Worm (Caenorhabditis elegans) whole organism, L1 larva: Measurements from ENCODE around the gene C47A4.1.

Experiments
- C16A3.4 ChIP-seq: fragments of 150-350 bp; optimal IDR thresholded peaks from 2 replicates; lab custom pipeline; 2014; ENCODE audit warnings: missing biosample characterization, missing genetic modification characterization
- C34B4.2 ChIP-seq: sonication (generic microtip); optimal IDR thresholded peaks from 2 replicates; lab custom pipeline; 2017; ENCODE audit warnings: mild to moderate bottlenecking, missing genetic modification characterization, missing compliant biosample characterization
- F16B12.6 ChIP-seq: fragments of 150-350 bp; optimal IDR thresholded peaks from 2 replicates; lab custom pipeline; 2014; ENCODE audit warnings: missing biosample characterization, missing genetic modification characterization
- aha-1 ChIP-seq: fragments of 150-350 bp; optimal IDR thresholded peaks from 2 replicates; lab custom pipeline; 2014; ENCODE audit warnings: missing biosample characterization, missing genetic modification characterization
- ama-1 ChIP-seq: fragments of 150-350 bp; optimal IDR thresholded peaks from 2 replicates; lab custom pipeline; 2014
- ceh-63 ChIP-seq: fragments of 200-800 bp; sonication (Bioruptor generic); optimal IDR thresholded peaks from 2 replicates; lab custom pipeline; 2018; ENCODE audit warnings: mild to moderate bottlenecking, missing genetic modification characterization, missing compliant biosample characterization
- ceh-8 ChIP-seq: fragments of 200-800 bp; sonication (Bioruptor generic); optimal IDR thresholded peaks from 2 replicates; lab custom pipeline; 2018; ENCODE audit warnings: mild to moderate bottlenecking, missing genetic modification characterization, moderate library complexity, missing compliant biosample characterization
- ceh-90 ChIP-seq: sonication (generic microtip); optimal IDR thresholded peaks from 2 replicates; lab custom pipeline; 2016; ENCODE audit warnings: missing genetic modification characterization, missing compliant biosample characterization
- efl-1 ChIP-seq, 4 experiments: fragments of 150-350 bp; optimal IDR thresholded peaks in 3 of 4; peaks in 1 of 4; 1 replicate in 1 of 4; 2 replicates in 3 of 4; lab custom pipeline; 2014; ENCODE audit warnings: missing biosample characterization in 2 of 4, missing genetic modification characterization in 2 of 4, missing genetic modification reagents in 2 of 4
- egl-13 ChIP-seq: sonication (generic microtip); optimal IDR thresholded peaks from 2 replicates; lab custom pipeline; 2016; ENCODE audit warnings: missing genotype, missing genetic modification reagents, missing genetic modification characterization, missing compliant biosample characterization
- egl-27 ChIP-seq, 2 experiments: fragments of 150-350 bp in 1 of 2; sonication (generic microtip); optimal IDR thresholded peaks; 3 replicates each; lab custom pipeline; 2017 to 2018; ENCODE audit warnings: missing biosample characterization in 2 of 2, missing genetic modification characterization in 2 of 2, missing genetic modification reagents in 2 of 2
- elt-3 ChIP-seq, 6 experiments: fragments of 150-350 bp in 1 of 6; sonication (generic microtip); optimal IDR thresholded peaks; 2 replicates each; lab custom pipeline; 2017 to 2018; ENCODE audit warnings: missing biosample characterization in 6 of 6, missing genetic modification characterization in 6 of 6, inconsistent platforms in 1 of 6
- ets-5 ChIP-seq: fragments of 200-800 bp; sonication (Bioruptor generic); IDR thresholded peaks from 2 replicates; pipeline ENCODE4 v1.3.6; 2022; ENCODE audit warnings: missing genetic modification characterization, missing compliant biosample characterization
- fkh-10 ChIP-seq: sonication (generic microtip); optimal IDR thresholded peaks from 2 replicates; lab custom pipeline; 2017; ENCODE audit warnings: missing biosample characterization, missing genetic modification reagents, missing genetic modification characterization
- fkh-4 ChIP-seq: sonication (generic microtip); optimal IDR thresholded peaks from 2 replicates; lab custom pipeline; 2016; ENCODE audit warnings: missing compliant biosample characterization, missing genetic modification characterization, borderline replicate concordance
- fos-1 ChIP-seq: fragments of 150-350 bp; optimal IDR thresholded peaks from 2 replicates; lab custom pipeline; 2014; ENCODE audit warnings: missing biosample characterization, missing genetic modification characterization
- grh-1 ChIP-seq: fragments of 200-800 bp; sonication (Bioruptor generic); IDR thresholded peaks from 2 replicates; pipeline ENCODE4 v1.3.6; 2022; ENCODE audit warnings: missing genetic modification reagents, missing genetic modification characterization, missing compliant biosample characterization
- hlh-4 ChIP-seq: sonication (generic microtip); optimal IDR thresholded peaks from 2 replicates; lab custom pipeline; 2016; ENCODE audit warnings: mild to moderate bottlenecking, missing genetic modification characterization, missing compliant biosample characterization
- hpl-2 ChIP-seq: fragments of 150-350 bp; optimal IDR thresholded peaks from 2 replicates; lab custom pipeline; 2014; ENCODE audit warnings: missing biosample characterization, missing genetic modification reagents, missing genetic modification characterization
- irx-1 ChIP-seq: sonication (generic microtip); optimal IDR thresholded peaks from 2 replicates; lab custom pipeline; 2016; ENCODE audit warnings: missing genetic modification characterization, missing compliant biosample characterization
- lin-15B ChIP-seq: fragments of 150-350 bp; sonication (generic microtip); optimal IDR thresholded peaks from 3 replicates; lab custom pipeline; 2014; ENCODE audit warnings: missing biosample characterization, missing genetic modification characterization
- lin-35 ChIP-seq, 2 experiments: fragments of 150-350 bp; optimal IDR thresholded peaks; 2 replicates each; lab custom pipeline; 2014; ENCODE audit warnings: missing biosample characterization in 2 of 2, missing genetic modification characterization in 2 of 2, missing genetic modification reagents in 2 of 2
- lir-3 ChIP-seq: sonication (generic microtip); optimal IDR thresholded peaks from 2 replicates; lab custom pipeline; 2016; ENCODE audit warnings: mild to moderate bottlenecking, missing genetic modification characterization, moderate library complexity, missing compliant biosample characterization; ENCODE audit not compliant: poor library complexity
- nhr-11 ChIP-seq: fragments of 150-350 bp; optimal IDR thresholded peaks from 2 replicates; lab custom pipeline; 2014; ENCODE audit warnings: missing biosample characterization, missing genetic modification characterization
- nhr-12 ChIP-seq: sonication (generic microtip); optimal IDR thresholded peaks from 2 replicates; lab custom pipeline; 2017; ENCODE audit warnings: missing biosample characterization, missing genetic modification characterization
- nhr-19 ChIP-seq: fragments of 200-800 bp; sonication (Bioruptor generic); conservative IDR thresholded peaks from 2 replicates; pipeline ENCODE4 v1.3.6; 2022; ENCODE audit warnings: missing genetic modification characterization, missing compliant biosample characterization
- nhr-20 ChIP-seq: sonication (generic microtip); optimal IDR thresholded peaks from 2 replicates; lab custom pipeline; 2016; ENCODE audit warnings: mild to moderate bottlenecking, missing genetic modification characterization, missing compliant biosample characterization
- nhr-237 ChIP-seq: fragments of 150-350 bp; optimal IDR thresholded peaks from 2 replicates; lab custom pipeline; 2014; ENCODE audit warnings: missing biosample characterization, missing genetic modification characterization
- nhr-47 ChIP-seq: sonication (generic microtip); optimal IDR thresholded peaks from 2 replicates; lab custom pipeline; 2016; ENCODE audit warnings: mild to moderate bottlenecking, missing genetic modification characterization, moderate library complexity, missing compliant biosample characterization
- nhr-71 ChIP-seq: sonication (generic microtip); optimal IDR thresholded peaks from 2 replicates; lab custom pipeline; 2016; ENCODE audit warnings: mild to moderate bottlenecking, missing genetic modification characterization, moderate library complexity, missing compliant biosample characterization
- nhr-76 ChIP-seq: sonication (generic microtip); optimal IDR thresholded peaks from 2 replicates; lab custom pipeline; 2017; ENCODE audit warnings: missing biosample characterization, missing genetic modification characterization
- pag-3 ChIP-seq: sonication (generic microtip); optimal IDR thresholded peaks from 2 replicates; lab custom pipeline; 2017; ENCODE audit warnings: missing genetic modification characterization, mild to moderate bottlenecking, missing compliant biosample characterization, antibody characterized with exemption, borderline replicate concordance; ENCODE audit not compliant: insufficient read depth
- pax-3 ChIP-seq: fragments of 200-800 bp; sonication (Bioruptor generic); optimal IDR thresholded peaks from 2 replicates; lab custom pipeline; 2018; ENCODE audit warnings: mild to moderate bottlenecking, missing genetic modification characterization, moderate library complexity, missing compliant biosample characterization
- pqm-1 ChIP-seq: sonication (generic microtip); optimal IDR thresholded peaks from 3 replicates; lab custom pipeline; 2017; ENCODE audit warnings: missing biosample characterization, missing genetic modification characterization
- rnt-1 ChIP-seq: sonication (generic microtip); optimal IDR thresholded peaks from 2 replicates; lab custom pipeline; 2016; ENCODE audit warnings: mild to moderate bottlenecking, missing genetic modification characterization, moderate library complexity, missing compliant biosample characterization
- skn-1 ChIP-seq: fragments of 150-350 bp; optimal IDR thresholded peaks from 2 replicates; lab custom pipeline; 2014; ENCODE audit warnings: missing biosample characterization, missing genetic modification characterization
- snpc-4 ChIP-seq: fragments of 150-350 bp; optimal IDR thresholded peaks from 2 replicates; lab custom pipeline; 2014; ENCODE audit warnings: missing biosample characterization, missing genetic modification characterization
- snu-23 ChIP-seq: sonication (generic microtip); optimal IDR thresholded peaks from 2 replicates; lab custom pipeline; 2016; ENCODE audit warnings: missing genetic modification characterization, missing compliant biosample characterization
- sup-37 ChIP-seq: fragments of 200-800 bp; sonication (Bioruptor generic); optimal IDR thresholded peaks from 2 replicates; lab custom pipeline; 2018; ENCODE audit warnings: mild to moderate bottlenecking, missing genetic modification characterization, missing compliant biosample characterization
- swsn-7 ChIP-seq: sonication (generic microtip); optimal IDR thresholded peaks from 2 replicates; lab custom pipeline; 2016; ENCODE audit warnings: missing genetic modification characterization, missing compliant biosample characterization
- unc-130 ChIP-seq: fragments of 150-350 bp; optimal IDR thresholded peaks from 2 replicates; lab custom pipeline; 2017; ENCODE audit warnings: missing biosample characterization, missing genetic modification characterization, inconsistent platforms
- vab-15 ChIP-seq: sonication (generic microtip); optimal IDR thresholded peaks from 2 replicates; lab custom pipeline; 2017; ENCODE audit warnings: missing genotype, mild to moderate bottlenecking, missing genetic modification characterization, missing compliant biosample characterization
- xbp-1 ChIP-seq: sonication (generic microtip); optimal IDR thresholded peaks from 2 replicates; lab custom pipeline; 2016; ENCODE audit warnings: missing genetic modification characterization, missing compliant biosample characterization
- zag-1 ChIP-seq: fragments of 150-350 bp; optimal IDR thresholded peaks from 2 replicates; lab custom pipeline; 2014; ENCODE audit warnings: missing biosample characterization, missing genetic modification characterization
- zip-4 ChIP-seq: fragments of 200-800 bp; sonication (Bioruptor generic); optimal IDR thresholded peaks from 2 replicates; lab custom pipeline; 2018; ENCODE audit warnings: mild to moderate bottlenecking, missing genetic modification characterization, moderate library complexity, missing compliant biosample characterization
- ztf-11 ChIP-seq, 2 experiments: sonication (generic microtip); optimal IDR thresholded peaks; 2 replicates each; lab custom pipeline; 2016 to 2017; ENCODE audit warnings: missing genetic modification characterization in 2 of 2, missing biosample characterization in 1 of 2, missing compliant biosample characterization in 1 of 2
- ztf-4 ChIP-seq: fragments of 150-350 bp; optimal IDR thresholded peaks from 2 replicates; lab custom pipeline; 2014; ENCODE audit warnings: missing biosample characterization, missing genetic modification characterization

Gene C47A4.1

DNA sequence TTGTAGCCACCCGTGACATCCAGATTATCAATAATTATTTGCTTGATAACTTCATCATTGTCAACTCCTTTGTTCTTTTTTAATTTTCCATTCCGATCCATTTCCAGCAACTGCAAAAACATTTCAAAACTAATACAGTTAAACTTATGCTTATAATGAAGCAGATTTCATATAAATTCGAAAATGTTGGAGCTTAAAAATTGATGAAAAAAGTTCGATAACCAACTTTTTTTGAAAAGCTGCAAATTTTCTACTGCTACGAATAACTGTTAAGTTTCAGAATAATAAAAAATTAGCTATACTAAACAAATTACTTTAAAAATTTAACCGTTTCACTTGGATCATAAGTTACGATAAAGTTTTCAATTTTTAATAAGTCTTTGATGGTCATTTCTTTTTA is at the start of gene C47A4.1:
C47A4.1 (minus strand) TSS at position 101 of the 400 bp plus-strand sequence.
- TF ChIP-seq pag-3 (tag; lab: Kevin White, UChicago) (no peak), lin-35 (GFP tag; optimal IDR thresholded peaks at IDR 0.05; lab: Kevin White, UChicago) (no peak), egl-13 (no peak), nhr-76 (tag; lab: Kevin White, UChicago) (no peak), C34B4.2 (no peak), ets-5 (GFP tag; lab: Robert Waterston, UW) (no peak), nhr-20 (no peak), ama-1 (no peak), vab-15 (no peak), hlh-4 (tag; lab: Kevin White, UChicago) (no peak), xbp-1 (tag; lab: Kevin White, UChicago) (no peak), aha-1 (tag; lab: Kevin White, UChicago) (no peak), unc-130 (tag; lab: Kevin White, UChicago) (no peak), ceh-63 (GFP tag; lab: Kevin White, UChicago) (no peak), nhr-11 (tag; lab: Kevin White, UChicago) (no peak), nhr-47 (no peak)

DNA sequence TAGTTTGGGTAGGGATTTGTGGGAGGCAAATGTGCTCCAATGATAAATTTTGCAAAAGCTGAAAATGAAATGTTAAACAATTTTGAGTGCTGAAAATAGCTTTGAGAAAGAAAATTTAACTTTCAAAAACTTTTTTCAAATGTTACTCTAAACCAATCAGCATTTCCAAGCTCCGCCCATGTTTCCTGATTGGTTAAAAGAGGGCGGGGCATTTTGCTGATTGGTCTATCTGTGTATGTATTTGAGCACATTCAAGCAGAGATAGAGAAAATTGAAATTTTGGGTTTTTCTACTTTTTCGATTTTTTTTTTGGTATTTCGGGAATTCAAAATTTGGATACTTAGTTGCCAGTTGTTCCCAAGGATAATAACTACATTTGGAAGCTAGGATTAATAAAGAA is 48.5 kb upstream of the C47A4.1 start:
- TF ChIP-seq lir-3 (tag; lab: Kevin White, UChicago) (no peak), ceh-8 (GFP tag; lab: Kevin White, UChicago) (no peak), ama-1 (no peak), fos-1 (no peak), fkh-10 (no peak), rnt-1 (tag; lab: Kevin White, UChicago) (no peak)

DNA sequence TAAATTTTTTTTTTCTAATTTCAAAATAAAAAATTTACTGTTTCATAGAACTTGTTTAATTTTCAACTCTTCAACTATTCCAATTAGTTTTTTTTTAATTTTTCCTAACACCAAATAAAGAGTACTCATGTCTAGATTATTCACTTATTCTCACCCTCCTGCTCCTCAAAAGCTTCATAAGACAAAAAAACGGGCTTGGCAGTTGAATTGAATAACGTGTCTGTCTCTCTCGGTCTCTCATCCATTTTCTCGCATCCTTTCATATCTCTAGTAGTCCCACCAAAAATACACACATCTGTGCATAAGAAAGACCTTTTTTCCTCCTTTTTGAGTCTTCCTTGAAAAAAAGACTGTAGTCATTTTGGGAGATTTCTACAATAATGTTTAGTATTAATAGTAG is 47.3 kb upstream of the C47A4.1 start:
- TF ChIP-seq fkh-10 (peak; percentile 6), nhr-19 (GFP tag; lab: Robert Waterston, UW) (no peak), fkh-4 (no peak), snu-23 (GFP tag; lab: Kevin White, UChicago) (no peak), hlh-4 (tag; lab: Kevin White, UChicago) (no peak), skn-1 (tag; lab: Kevin White, UChicago) (no peak)
- TF ChIP-seq, all 84 proteins: peak for 1

DNA sequence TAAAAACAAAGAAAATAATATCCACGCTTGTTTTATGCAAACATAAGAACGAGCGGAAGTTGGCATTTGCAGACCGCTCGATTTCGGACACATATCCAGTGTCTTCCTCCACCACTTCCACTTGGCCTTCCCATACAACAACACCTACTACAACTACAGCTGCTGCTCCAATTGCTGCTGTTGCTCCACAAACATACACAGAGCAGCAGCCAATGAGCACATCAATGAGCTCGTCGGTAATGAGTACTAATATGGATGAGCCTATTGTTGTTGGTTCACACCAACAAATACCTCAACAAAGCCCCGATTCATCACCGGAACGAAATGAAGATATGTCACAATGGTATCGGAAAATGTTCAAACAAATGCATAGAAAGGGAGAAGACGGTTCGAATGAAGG is 39.4 kb upstream of the C47A4.1 start:
- TF ChIP-seq snpc-4 (tag; lab: Kevin White, UChicago) (no peak), nhr-12 (tag; lab: Kevin White, UChicago) (no peak), grh-1 (GFP tag; lab: Robert Waterston, UW) (no peak), nhr-20 (no peak), efl-1 (optimal IDR thresholded peaks at IDR 0.05; lab: Kevin White, UChicago) (no peak), efl-1 (GFP tag; optimal IDR thresholded peaks at IDR 0.05 in 1 of 2; lab: Kevin White, UChicago) (no peak), nhr-76 (tag; lab: Kevin White, UChicago) (no peak), ztf-11 (tag; optimal IDR thresholded peaks at IDR 0.05; lab: Kevin White, UChicago) (no peak), elt-3 (tag; optimal IDR thresholded peaks at IDR 0.05; lab: Kevin White, UChicago) (no peak), swsn-7 (no peak)

DNA sequence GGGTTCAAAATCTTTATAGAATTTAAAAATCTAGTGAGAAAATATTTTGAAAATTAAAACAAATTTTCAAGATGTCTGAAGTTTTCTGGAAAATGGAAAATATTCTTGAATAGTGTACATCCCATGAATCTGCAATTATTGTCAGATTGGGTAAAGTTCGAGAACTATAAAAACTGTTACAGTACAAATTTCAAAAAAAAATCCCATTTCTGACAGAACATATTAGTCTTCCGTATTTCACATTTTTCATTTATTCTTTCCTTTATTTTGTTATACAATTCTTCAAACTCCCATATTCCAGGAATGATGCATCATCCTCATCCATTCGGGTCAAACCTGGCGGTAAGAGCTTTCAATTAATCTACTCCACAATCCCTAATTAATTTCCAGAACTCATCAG is 33.9 kb upstream of the C47A4.1 start, which contains the start of gene sorb-1:
sorb-1 (plus strand) TSS at position 301 of the 400 bp plus-strand sequence.
- TF ChIP-seq C16A3.4 (tag; lab: Kevin White, UChicago) (no peak), nhr-71 (tag; lab: Kevin White, UChicago) (no peak), pax-3 (tag; lab: Kevin White, UChicago) (no peak), irx-1 (tag; lab: Kevin White, UChicago) (no peak), hpl-2 (no peak), zip-4 (no peak), skn-1 (tag; lab: Kevin White, UChicago) (no peak), sup-37 (no peak), grh-1 (GFP tag; lab: Robert Waterston, UW) (no peak), zag-1 (tag; lab: Kevin White, UChicago) (no peak), lin-15B (tag; lab: Kevin White, UChicago) (no peak), nhr-20 (no peak), ztf-4 (tag; lab: Kevin White, UChicago) (no peak), F16B12.6 (tag; lab: Kevin White, UChicago) (no peak), egl-27 (tag; optimal IDR thresholded peaks at IDR 0.05; lab: Kevin White, UChicago) (no peak), nhr-237 (tag; lab: Kevin White, UChicago) (no peak), pqm-1 (no peak), ceh-90 (tag; lab: Kevin White, UChicago) (no peak)
